Worm (Caenorhabditis elegans) whole organism, young adult: ENCODE data around the gene swm-1.

Experiments used
- B0336.3 ChIP-seq: fragments of 200-800 bp; sonication (Bioruptor generic); IDR thresholded peaks from 2 replicates; pipeline ENCODE4 v1.3.6; 2022; ENCODE audit warnings: missing genetic modification characterization, missing compliant biosample characterization
- T26A5.8 ChIP-seq: sonication (generic microtip); optimal IDR thresholded peaks from 2 replicates; lab custom pipeline; 2016; ENCODE audit warnings: missing genetic modification characterization, missing compliant biosample characterization
- akir-1 ChIP-seq: fragments of 200-800 bp; sonication (Bioruptor generic); optimal IDR thresholded peaks from 2 replicates; lab custom pipeline; 2018; ENCODE audit warnings: mild to moderate bottlenecking, missing genetic modification characterization, moderate library complexity, missing compliant biosample characterization
- ama-1 ChIP-seq, 3 experiments: fragments of 150-350 bp in 1 of 3; sonication (generic microtip) in 2 of 3; optimal IDR thresholded peaks; 2 replicates each; lab custom pipeline; 2014 to 2018; ENCODE audit warnings: missing biosample characterization in 2 of 3, missing genetic modification characterization in 2 of 3, missing genetic modification reagents in 2 of 3
- dpl-1 ChIP-seq: fragments of 150-350 bp; optimal IDR thresholded peaks from 2 replicates; lab custom pipeline; 2014; ENCODE audit warnings: missing biosample characterization, missing genetic modification reagents, missing genetic modification characterization
- ets-4 ChIP-seq: fragments of 200-800 bp; sonication (Bioruptor generic); optimal IDR thresholded peaks from 2 replicates; lab custom pipeline; 2018; ENCODE audit warnings: mild to moderate bottlenecking, missing genetic modification characterization, missing compliant biosample characterization
- lin-40 ChIP-seq: sonication (generic microtip); optimal IDR thresholded peaks from 2 replicates; lab custom pipeline; 2016; ENCODE audit warnings: missing genetic modification characterization, mild to moderate bottlenecking, missing compliant biosample characterization, missing genotype, missing genetic modification reagents
- nfya-1 ChIP-seq: sonication (generic microtip); optimal IDR thresholded peaks from 2 replicates; lab custom pipeline; 2017; ENCODE audit warnings: antibody characterized with exemption, missing compliant biosample characterization, missing genetic modification characterization, borderline replicate concordance; ENCODE audit not compliant: insufficient read depth
- nhr-27 ChIP-seq: fragments of 200-800 bp; sonication (Bioruptor generic); optimal IDR thresholded peaks from 2 replicates; lab custom pipeline; 2018; ENCODE audit warnings: mild to moderate bottlenecking, missing genetic modification characterization, moderate library complexity, missing compliant biosample characterization
- rcor-1 ChIP-seq: fragments of 200-800 bp; sonication (Bioruptor generic); IDR thresholded peaks from 2 replicates; pipeline ENCODE4 v1.3.6; 2022; ENCODE audit warnings: missing genetic modification reagents, missing genetic modification characterization, missing compliant biosample characterization
- ztf-18 ChIP-seq: sonication (generic microtip); optimal IDR thresholded peaks from 2 replicates; lab custom pipeline; 2016; ENCODE audit warnings: missing genotype, mild to moderate bottlenecking, missing genetic modification characterization, missing compliant biosample characterization

DNA sequence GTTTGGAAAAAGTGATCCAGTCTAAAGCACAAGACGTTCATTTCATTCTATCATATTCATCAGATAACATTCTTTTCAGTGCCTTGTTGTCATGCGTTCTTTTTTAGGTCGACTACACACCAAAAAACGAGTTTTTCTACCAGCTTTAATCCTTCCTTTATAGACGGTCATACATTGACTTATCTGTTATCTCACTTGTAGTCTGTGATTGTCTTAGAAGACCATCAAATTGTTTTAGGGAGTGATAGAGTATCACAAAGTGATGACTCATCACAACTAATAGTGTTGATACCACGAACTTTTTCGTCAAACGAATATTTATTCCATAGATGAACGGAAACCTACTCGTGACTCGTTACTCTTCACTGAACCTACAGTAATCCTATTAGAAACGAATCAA is 31.2 kb upstream of the swm-1 start:
- TF ChIP-seq ama-1 (optimal IDR thresholded peaks at IDR 0.05; lab: Kevin White, UChicago) (no peak), ama-1 (GFP tag; optimal IDR thresholded peaks at IDR 0.05; lab: Kevin White, UChicago) (no peak), T26A5.8 (tag; lab: Kevin White, UChicago) (no peak), nhr-27 (tag; lab: Kevin White, UChicago) (no peak), lin-40 (tag; lab: Kevin White, UChicago) (no peak), ets-4 (GFP tag; lab: Kevin White, UChicago) (no peak), akir-1 (GFP tag; lab: Kevin White, UChicago) (no peak), nfya-1 (tag; lab: Kevin White, UChicago) (no peak), B0336.3 (GFP tag; lab: Robert Waterston, UW) (no peak), dpl-1 (no peak), ztf-18 (tag; lab: Kevin White, UChicago) (no peak), rcor-1 (GFP tag; lab: Robert Waterston, UW) (no peak)
